Worm (Caenorhabditis elegans) whole organism, L2 larva: ENCODE data around the gene dpy-17.

Source experiments
- C34F6.9 ChIP-seq: fragments of 150-350 bp; optimal IDR thresholded peaks from 2 replicates; lab custom pipeline; 2014; ENCODE audit warnings: missing biosample characterization, missing genetic modification characterization
- F13H6.1 ChIP-seq: sonication (generic microtip); optimal IDR thresholded peaks from 2 replicates; lab custom pipeline; 2016; ENCODE audit warnings: missing genetic modification characterization, missing compliant biosample characterization
- R02D3.7 ChIP-seq: fragments of 150-350 bp; optimal IDR thresholded peaks from 2 replicates; lab custom pipeline; 2014; ENCODE audit warnings: missing biosample characterization, missing genetic modification characterization
- Y55F3AM.14 ChIP-seq: fragments of 200-800 bp; sonication (Bioruptor generic); optimal IDR thresholded peaks from 2 replicates; lab custom pipeline; 2018; ENCODE audit warnings: mild to moderate bottlenecking, missing genetic modification characterization, missing compliant biosample characterization
- ZK546.5 ChIP-seq: sonication (generic microtip); optimal IDR thresholded peaks from 2 replicates; lab custom pipeline; 2017; ENCODE audit warnings: missing biosample characterization, missing genetic modification characterization
- alr-1 ChIP-seq: fragments of 150-350 bp; optimal IDR thresholded peaks from 2 replicates; lab custom pipeline; 2014; ENCODE audit warnings: missing biosample characterization, missing genetic modification characterization
- aly-2 ChIP-seq: fragments of 150-350 bp; optimal IDR thresholded peaks from 2 replicates; lab custom pipeline; 2014; ENCODE audit warnings: missing biosample characterization, missing genetic modification characterization
- ama-1 ChIP-seq: fragments of 150-350 bp; optimal IDR thresholded peaks from 2 replicates; lab custom pipeline; 2018; ENCODE audit warnings: inconsistent platforms
- blmp-1 ChIP-seq: sonication (generic microtip); optimal IDR thresholded peaks from 2 replicates; lab custom pipeline; 2017; ENCODE audit warnings: missing genetic modification characterization, mild to moderate bottlenecking, missing compliant biosample characterization, antibody characterized with exemption, moderate library complexity; ENCODE audit not compliant: insufficient read depth
- ceh-16 ChIP-seq: fragments of 150-350 bp; optimal IDR thresholded peaks from 2 replicates; lab custom pipeline; 2014; ENCODE audit warnings: missing biosample characterization, missing genetic modification characterization
- ceh-82 ChIP-seq: fragments of 150-350 bp; optimal IDR thresholded peaks from 2 replicates; lab custom pipeline; 2014; ENCODE audit warnings: missing biosample characterization, missing genetic modification characterization
- crh-2 ChIP-seq: sonication (generic microtip); optimal IDR thresholded peaks from 2 replicates; lab custom pipeline; 2017; ENCODE audit warnings: missing biosample characterization, missing genetic modification characterization
- dmd-4 ChIP-seq: sonication (generic microtip); optimal IDR thresholded peaks from 2 replicates; lab custom pipeline; 2017; ENCODE audit warnings: missing biosample characterization, missing genetic modification characterization
- egl-27 ChIP-seq: sonication (generic microtip); optimal IDR thresholded peaks from 3 replicates; lab custom pipeline; 2017; ENCODE audit warnings: missing biosample characterization, missing genetic modification reagents, missing genetic modification characterization
- elt-1 ChIP-seq: fragments of 150-350 bp; optimal IDR thresholded peaks from 2 replicates; lab custom pipeline; 2014; ENCODE audit warnings: missing biosample characterization, missing genetic modification characterization
- elt-3 ChIP-seq: sonication (generic microtip); optimal IDR thresholded peaks from 2 replicates; lab custom pipeline; 2017; ENCODE audit warnings: missing biosample characterization, missing genetic modification characterization
- fos-1 ChIP-seq: fragments of 150-350 bp; optimal IDR thresholded peaks from 2 replicates; lab custom pipeline; 2014; ENCODE audit warnings: missing biosample characterization, missing genetic modification characterization
- gmeb-1 ChIP-seq: fragments of 150-350 bp; optimal IDR thresholded peaks from 2 replicates; lab custom pipeline; 2014; ENCODE audit warnings: missing biosample characterization, missing genetic modification characterization
- lin-11 ChIP-seq: fragments of 150-350 bp; sonication (generic microtip); optimal IDR thresholded peaks from 2 replicates; lab custom pipeline; 2014; ENCODE audit warnings: missing biosample characterization, missing genetic modification characterization, inconsistent platforms, mixed read lengths
- lin-13 ChIP-seq: fragments of 150-350 bp; optimal IDR thresholded peaks from 2 replicates; lab custom pipeline; 2014; ENCODE audit warnings: missing biosample characterization, missing genetic modification reagents, missing genetic modification characterization
- lin-39 ChIP-seq: fragments of 150-350 bp; optimal IDR thresholded peaks from 2 replicates; lab custom pipeline; 2014; ENCODE audit warnings: missing biosample characterization, missing genetic modification reagents, missing genetic modification characterization
- lsy-2 ChIP-seq, 2 experiments: fragments of 150-350 bp in 1 of 2; sonication (generic microtip) in 1 of 2; optimal IDR thresholded peaks; 2 replicates each; lab custom pipeline; 2014 to 2017; ENCODE audit warnings: missing biosample characterization in 2 of 2, missing genetic modification characterization in 2 of 2
- mab-5 ChIP-seq: fragments of 150-350 bp; optimal IDR thresholded peaks from 2 replicates; lab custom pipeline; 2014; ENCODE audit warnings: missing biosample characterization, missing genetic modification characterization
- mbf-1 ChIP-seq: sonication (generic microtip); optimal IDR thresholded peaks from 2 replicates; lab custom pipeline; 2017; ENCODE audit warnings: missing biosample characterization, missing genetic modification characterization
- mdl-1 ChIP-seq, 2 experiments: fragments of 150-350 bp in 1 of 2; sonication (generic microtip) in 1 of 2; optimal IDR thresholded peaks; 2 replicates each; lab custom pipeline; 2017; ENCODE audit warnings: missing biosample characterization in 2 of 2, missing genetic modification characterization in 2 of 2
- nhr-10 ChIP-seq: sonication (generic microtip); optimal IDR thresholded peaks from 2 replicates; lab custom pipeline; 2017; ENCODE audit warnings: missing biosample characterization, missing genetic modification characterization
- nhr-11 ChIP-seq: fragments of 150-350 bp; optimal IDR thresholded peaks from 2 replicates; lab custom pipeline; 2014; ENCODE audit warnings: missing biosample characterization, missing genetic modification characterization
- nhr-12 ChIP-seq: fragments of 150-350 bp; optimal IDR thresholded peaks from 2 replicates; lab custom pipeline; 2014; ENCODE audit warnings: missing biosample characterization, missing genetic modification characterization
- nhr-129 ChIP-seq: fragments of 150-350 bp; optimal IDR thresholded peaks from 2 replicates; lab custom pipeline; 2014; ENCODE audit warnings: missing biosample characterization, missing genetic modification characterization
- nhr-21 ChIP-seq: fragments of 150-350 bp; optimal IDR thresholded peaks from 2 replicates; lab custom pipeline; 2014; ENCODE audit warnings: missing biosample characterization, missing genetic modification characterization
- nhr-23 ChIP-seq: fragments of 150-350 bp; optimal IDR thresholded peaks from 2 replicates; lab custom pipeline; 2014; ENCODE audit warnings: missing biosample characterization, missing genetic modification reagents, missing genetic modification characterization
- nhr-237 ChIP-seq: fragments of 150-350 bp; optimal IDR thresholded peaks from 2 replicates; lab custom pipeline; 2014; ENCODE audit warnings: missing biosample characterization, missing genetic modification characterization
- nhr-25 ChIP-seq: fragments of 150-350 bp; sonication (generic microtip); optimal IDR thresholded peaks from 3 replicates; lab custom pipeline; 2014; ENCODE audit warnings: missing biosample characterization, missing genetic modification characterization
- nhr-6 ChIP-seq: fragments of 150-350 bp; optimal IDR thresholded peaks from 2 replicates; lab custom pipeline; 2014; ENCODE audit warnings: missing biosample characterization, missing genetic modification characterization
- nhr-77 ChIP-seq: fragments of 150-350 bp; optimal IDR thresholded peaks from 2 replicates; lab custom pipeline; 2014; ENCODE audit warnings: missing biosample characterization, missing genetic modification characterization
- peb-1 ChIP-seq: fragments of 150-350 bp; optimal IDR thresholded peaks from 2 replicates; lab custom pipeline; 2014; ENCODE audit warnings: missing biosample characterization, missing genetic modification characterization
- sem-4 ChIP-seq: fragments of 150-350 bp; optimal IDR thresholded peaks from 2 replicates; lab custom pipeline; 2014; ENCODE audit warnings: missing biosample characterization, missing genetic modification reagents, missing genetic modification characterization
- skn-1 ChIP-seq: sonication (generic microtip); optimal IDR thresholded peaks from 2 replicates; lab custom pipeline; 2017; ENCODE audit warnings: missing biosample characterization, missing genetic modification characterization
- sma-3 ChIP-seq: sonication (generic microtip); optimal IDR thresholded peaks from 2 replicates; lab custom pipeline; 2016; ENCODE audit warnings: missing genetic modification reagents, missing genetic modification characterization, missing compliant biosample characterization
- sma-9 ChIP-seq, 2 experiments: fragments of 150-350 bp in 1 of 2; sonication (generic microtip) in 1 of 2; optimal IDR thresholded peaks; 2 replicates each; lab custom pipeline; 2014 to 2016; ENCODE audit warnings: missing genetic modification characterization in 2 of 2, mild to moderate bottlenecking in 1 of 2, missing biosample characterization in 1 of 2, missing compliant biosample characterization in 1 of 2, missing genetic modification reagents in 1 of 2, moderate library complexity in 1 of 2
- snpc-4 ChIP-seq: fragments of 150-350 bp; optimal IDR thresholded peaks from 2 replicates; lab custom pipeline; 2014; ENCODE audit warnings: missing biosample characterization, missing genetic modification characterization
- unc-39 ChIP-seq: fragments of 150-350 bp; optimal IDR thresholded peaks from 2 replicates; lab custom pipeline; 2014; ENCODE audit warnings: missing biosample characterization, missing genetic modification characterization
- unc-55 ChIP-seq: fragments of 150-350 bp; sonication (generic microtip); optimal IDR thresholded peaks from 3 replicates; lab custom pipeline; 2014; ENCODE audit warnings: missing biosample characterization, missing genetic modification reagents, missing genetic modification characterization
- unc-62 ChIP-seq: fragments of 150-350 bp; optimal IDR thresholded peaks from 2 replicates; lab custom pipeline; 2014; ENCODE audit warnings: missing biosample characterization, missing genetic modification reagents, missing genetic modification characterization
- zag-1 ChIP-seq: fragments of 150-350 bp; optimal IDR thresholded peaks from 2 replicates; lab custom pipeline; 2014; ENCODE audit warnings: missing biosample characterization, missing genetic modification characterization
- ztf-1 ChIP-seq: fragments of 200-800 bp; sonication (Bioruptor generic); conservative IDR thresholded peaks from 2 replicates; pipeline ENCODE4 v1.3.6; 2022; ENCODE audit warnings: missing genetic modification characterization, missing compliant biosample characterization
- ztf-11 ChIP-seq: sonication (generic microtip); optimal IDR thresholded peaks from 2 replicates; lab custom pipeline; 2017; ENCODE audit warnings: missing biosample characterization, missing genetic modification characterization
- ztf-4 ChIP-seq: fragments of 150-350 bp; optimal IDR thresholded peaks from 2 replicates; lab custom pipeline; 2014; ENCODE audit warnings: missing biosample characterization, missing genetic modification characterization

Gene dpy-17

DNA sequence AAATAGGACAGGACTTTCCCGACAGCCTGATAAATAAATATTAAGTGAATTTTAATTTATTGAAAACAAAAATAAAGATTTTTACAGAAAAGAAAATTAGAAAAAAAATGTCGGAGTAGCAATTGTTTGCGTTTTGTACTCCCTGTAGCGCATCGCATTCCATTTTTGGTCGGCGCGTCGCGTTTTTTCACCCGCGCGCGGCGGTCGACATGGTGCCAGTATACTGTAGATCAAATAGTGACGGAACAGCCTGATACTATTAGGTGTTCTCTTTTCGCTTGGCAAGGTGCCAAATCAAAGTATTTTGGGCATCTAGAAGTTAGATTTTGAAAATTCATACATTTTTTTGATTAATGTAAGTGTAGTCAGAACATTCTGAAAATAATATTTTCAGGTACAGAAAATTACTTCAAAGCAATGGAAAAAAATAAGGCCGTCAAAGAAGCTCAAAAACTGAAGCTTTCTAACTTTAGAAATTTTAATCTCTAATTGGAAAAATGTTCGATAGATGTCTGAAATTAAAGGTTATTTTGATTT is 8.3 kb upstream of the dpy-17 start:
- TF ChIP-seq elt-1: no peak
- no peak for TF ChIP-seq skn-1

ce11 chrIII:5099500-5099899 is 7.6 kb upstream of the dpy-17 start:
- TF ChIP-seq zag-1 (tag; lab: Kevin White, UChicago): no peak
- TF ChIP-seq lin-11: no peak

- TF ChIP-seq blmp-1 (tag; lab: Kevin White, UChicago) (no peak), unc-39 (no peak), mab-5 (tag; lab: Kevin White, UChicago) (peak; percentile 2), fos-1 (tag; lab: Kevin White, UChicago) (peak; percentile 30), ceh-82 (tag; lab: Kevin White, UChicago) (no peak), nhr-11 (tag; lab: Kevin White, UChicago) (no peak), aly-2 (tag; lab: Kevin White, UChicago) (no peak), sma-9 (GFP tag; optimal IDR thresholded peaks at IDR 0.05; lab: Kevin White, UChicago) (peak; percentile 43), sma-9 (tag; optimal IDR thresholded peaks at IDR 0.05; lab: Kevin White, UChicago) (no peak), lin-39 (tag; lab: Kevin White, UChicago) (no peak), crh-2 (tag; lab: Kevin White, UChicago) (peak; percentile 35), unc-62 (GFP tag; lab: Kevin White, UChicago) (no peak), nhr-237 (no peak), dmd-4 (tag; lab: Kevin White, UChicago) (no peak), skn-1 (no peak), lin-13 (GFP tag; lab: Kevin White, UChicago) (peak; percentile 46), F13H6.1 (tag; lab: Kevin White, UChicago) (no peak), nhr-12 (tag; lab: Kevin White, UChicago) (no peak), nhr-21 (no peak), elt-1 (no peak), C34F6.9 (peak; percentile 83), lsy-2 (tag; optimal IDR thresholded peaks at IDR 0.05; lab: Kevin White, UChicago) (peak in 1 of 2 experiments; percentile 69), nhr-25 (tag; lab: Kevin White, UChicago) (peak; percentile 23), unc-55 (GFP tag; lab: Kevin White, UChicago) (peak; percentile 74), nhr-6 (no peak), Y55F3AM.14 (GFP tag; lab: Kevin White, UChicago) (no peak), mbf-1 (no peak), sem-4 (no peak), nhr-10 (tag; lab: Kevin White, UChicago) (no peak), alr-1 (no peak), egl-27 (tag; lab: Kevin White, UChicago) (no peak), nhr-23 (tag; lab: Kevin White, UChicago) (no peak), nhr-129 (tag; lab: Kevin White, UChicago) (no peak), ztf-11 (no peak), R02D3.7 (no peak), ztf-1 (GFP tag; lab: Robert Waterston, UW) (no peak), zag-1 (tag; lab: Kevin White, UChicago) (no peak), mdl-1 (tag; optimal IDR thresholded peaks at IDR 0.05; lab: Kevin White, UChicago) (no peak), ZK546.5 (tag; lab: Kevin White, UChicago) (no peak), nhr-77 (no peak), ceh-16 (no peak), elt-3 (tag; lab: Kevin White, UChicago) (no peak), gmeb-1 (tag; lab: Kevin White, UChicago) (peak; percentile 40), peb-1 (no peak), snpc-4 (tag; lab: Kevin White, UChicago) (no peak), sma-3 (GFP tag; lab: Kevin White, UChicago) (peak; percentile 54), ama-1 (lab: Kevin White, UChicago) (no peak), ztf-4 (tag; lab: Kevin White, UChicago) (no peak), lin-11 (no peak)
- TF ChIP-seq, all 48 proteins: peak for 11
Measured at ce11 chrIII:5102616-5103015, 4.5 kb upstream of the dpy-17 start, which contains the start of gene F54D8.6. Gene F54D8.6 (plus strand): TSS chrIII:5102985.
